Fruit fly (Drosophila melanogaster) whole organism, embryonic: ENCODE data around the gene CG13455.

Source experiments
- ATbp ChIP-seq: fragments of 200-800 bp; sonication (Bioruptor generic); optimal IDR thresholded peaks from 2 replicates; lab custom pipeline; 2017; ENCODE audit warnings: missing biosample characterization, mild to moderate bottlenecking, missing genetic modification characterization, missing genetic modification reagents
- Aef1 ChIP-seq: fragments of 200-800 bp; sonication (Bioruptor generic); IDR thresholded peaks from 3 replicates; pipeline ENCODE4 v1.3.6; 2022; ENCODE audit warnings: missing biosample characterization, missing genetic modification characterization
- Atf-2 ChIP-seq: fragments of 200-800 bp; sonication (Bioruptor generic); optimal IDR thresholded peaks from 2 replicates; lab custom pipeline; 2016; ENCODE audit warnings: missing biosample characterization, missing genetic modification characterization
- CG10209 ChIP-seq: fragments of 200-800 bp; sonication (Bioruptor generic); optimal IDR thresholded peaks from 3 replicates; lab custom pipeline; 2017; ENCODE audit warnings: missing biosample characterization, mild to moderate bottlenecking, missing genetic modification characterization, missing genetic modification reagents
- CG10431 ChIP-seq: fragments of 200-800 bp; sonication (Bioruptor generic); optimal IDR thresholded peaks from 3 replicates; lab custom pipeline; 2018; ENCODE audit warnings: missing biosample characterization, mild to moderate bottlenecking, missing genetic modification characterization
- CG10979 ChIP-seq: fragments of 200-800 bp; sonication (Bioruptor generic); optimal IDR thresholded peaks from 2 replicates; lab custom pipeline; 2018; ENCODE audit warnings: missing biosample characterization, mild to moderate bottlenecking, missing genetic modification characterization, moderate library complexity
- CG12155 ChIP-seq: fragments of 200-800 bp; sonication (Bioruptor generic); optimal IDR thresholded peaks from 3 replicates; lab custom pipeline; 2016; ENCODE audit warnings: missing biosample characterization, missing genetic modification characterization
- CG13123 ChIP-seq: fragments of 200-800 bp; sonication (Bioruptor generic); optimal IDR thresholded peaks from 2 replicates; lab custom pipeline; 2016; ENCODE audit warnings: missing biosample characterization, missing genetic modification characterization
- CG15696 ChIP-seq: fragments of 200-800 bp; sonication (Bioruptor generic); optimal IDR thresholded peaks from 2 replicates; lab custom pipeline; 2019; ENCODE audit warnings: missing biosample characterization, mild to moderate bottlenecking, missing genetic modification characterization, moderate library complexity
- CG1647 ChIP-seq: fragments of 200-800 bp; sonication (Bioruptor generic); optimal IDR thresholded peaks from 3 replicates; lab custom pipeline; 2016; ENCODE audit warnings: missing biosample characterization, missing genetic modification characterization
- CG16863 ChIP-seq: fragments of 200-800 bp; sonication (Bioruptor generic); optimal IDR thresholded peaks from 3 replicates; lab custom pipeline; 2016; ENCODE audit warnings: missing biosample characterization, missing genetic modification characterization
- CG17568 ChIP-seq: fragments of 200-800 bp; sonication (Bioruptor generic); optimal IDR thresholded peaks from 2 replicates; lab custom pipeline; 2018; ENCODE audit warnings: missing biosample characterization, mild to moderate bottlenecking, missing genetic modification characterization, moderate library complexity
- CG18011 ChIP-seq: fragments of 200-800 bp; sonication (Bioruptor generic); optimal IDR thresholded peaks from 2 replicates; lab custom pipeline; 2017; ENCODE audit warnings: missing biosample characterization, missing genetic modification characterization, mild to moderate bottlenecking, moderate library complexity, missing genotype
- CG18619 ChIP-seq: fragments of 200-800 bp; sonication (Bioruptor generic); optimal IDR thresholded peaks from 3 replicates; lab custom pipeline; 2017; ENCODE audit warnings: missing biosample characterization, mild to moderate bottlenecking, missing genetic modification characterization
- CG34422 ChIP-seq: fragments of 200-800 bp; sonication (Bioruptor generic); IDR thresholded peaks from 3 replicates; pipeline ENCODE4 v1.3.6; 2022; ENCODE audit warnings: missing biosample characterization, missing genetic modification characterization
- CG8089 ChIP-seq: fragments of 200-800 bp; sonication (Bioruptor generic); optimal IDR thresholded peaks from 3 replicates; lab custom pipeline; 2016; ENCODE audit warnings: missing biosample characterization, missing genetic modification characterization
- CG9437 ChIP-seq: fragments of 200-800 bp; sonication (Bioruptor generic); optimal IDR thresholded peaks from 2 replicates; lab custom pipeline; 2018; ENCODE audit warnings: missing biosample characterization, mild to moderate bottlenecking, missing genetic modification characterization
- CG9609 ChIP-seq: fragments of 200-800 bp; sonication (Bioruptor generic); optimal IDR thresholded peaks from 3 replicates; lab custom pipeline; 2016; ENCODE audit warnings: missing biosample characterization, missing genetic modification characterization
- CHES-1-like ChIP-seq: fragments of 200-800 bp; sonication (Bioruptor generic); optimal IDR thresholded peaks from 2 replicates; lab custom pipeline; 2016; ENCODE audit warnings: missing biosample characterization, missing genetic modification characterization
- Deaf1 ChIP-seq: fragments of 200-800 bp; optimal IDR thresholded peaks from 3 replicates; lab custom pipeline; 2019; ENCODE audit warnings: missing biosample characterization, mild to moderate bottlenecking, missing genetic modification characterization, moderate library complexity
- HLH3B ChIP-seq: fragments of 200-800 bp; sonication (Bioruptor generic); IDR thresholded peaks from 2 replicates; pipeline ENCODE4 v1.3.6; 2022; ENCODE audit warnings: missing biosample characterization, missing genetic modification characterization
- Hand ChIP-seq: fragments of 200-800 bp; sonication (Bioruptor generic); optimal IDR thresholded peaks from 2 replicates; lab custom pipeline; 2017; ENCODE audit warnings: mild to moderate bottlenecking, missing biosample characterization, missing genetic modification reagents, missing genetic modification characterization
- Hr78 ChIP-seq, 2 experiments: fragments of 200-800 bp in 1 of 2; fragments of >200 bp in 1 of 2; sonication (Bioruptor generic) in 1 of 2; optimal IDR thresholded peaks; 2 replicates each; lab custom pipeline; 2017 to 2019; ENCODE audit warnings: missing biosample characterization in 2 of 2, missing genetic modification characterization in 2 of 2, mild to moderate bottlenecking in 1 of 2, moderate library complexity in 1 of 2
- NfI ChIP-seq: fragments of 200-800 bp; sonication (Bioruptor generic); optimal IDR thresholded peaks from 3 replicates; lab custom pipeline; 2018; ENCODE audit warnings: missing biosample characterization, mild to moderate bottlenecking, missing genetic modification characterization, moderate library complexity
- Sry-β ChIP-seq: fragments of 200-800 bp; sonication (Bioruptor generic); optimal IDR thresholded peaks from 2 replicates; lab custom pipeline; 2018; ENCODE audit warnings: missing biosample characterization, mild to moderate bottlenecking, missing genetic modification characterization, moderate library complexity
- Usf ChIP-seq: fragments of 200-800 bp; sonication (Bioruptor generic); optimal IDR thresholded peaks from 2 replicates; lab custom pipeline; 2017; ENCODE audit warnings: missing genotype, missing biosample characterization, missing genetic modification characterization
- aop ChIP-seq: fragments of 200-800 bp; sonication (Bioruptor generic); IDR thresholded peaks from 2 replicates; pipeline ENCODE4 v1.3.6; 2022; ENCODE audit warnings: missing biosample characterization, missing genetic modification characterization
- ase ChIP-seq: fragments of 200-800 bp; sonication (Bioruptor generic); IDR thresholded peaks from 3 replicates; pipeline ENCODE4 v1.3.6; 2022; ENCODE audit warnings: missing biosample characterization, missing genetic modification characterization
- bowl ChIP-seq: fragments of 200-800 bp; sonication (Bioruptor generic); IDR thresholded peaks from 2 replicates; pipeline ENCODE4 v1.3.6; 2022; ENCODE audit warnings: missing biosample characterization, missing genetic modification characterization
- caup ChIP-seq: fragments of 200-800 bp; sonication (Bioruptor generic); optimal IDR thresholded peaks from 3 replicates; lab custom pipeline; 2017; ENCODE audit warnings: missing biosample characterization, mild to moderate bottlenecking, missing genetic modification characterization, moderate library complexity; ENCODE audit not compliant: severe bottlenecking
- crol ChIP-seq: fragments of 200-800 bp; sonication (Bioruptor generic); IDR thresholded peaks from 2 replicates; pipeline ENCODE4 v1.3.6; 2022; ENCODE audit warnings: missing biosample characterization, missing genetic modification characterization
- da ChIP-seq: fragments of 200-800 bp; sonication (Bioruptor generic); optimal IDR thresholded peaks from 2 replicates; lab custom pipeline; 2016; ENCODE audit warnings: missing biosample characterization, missing genetic modification characterization
- dmrt99B ChIP-seq: fragments of 200-800 bp; sonication (Bioruptor generic); optimal IDR thresholded peaks from 2 replicates; lab custom pipeline; 2018; ENCODE audit warnings: missing biosample characterization, mild to moderate bottlenecking, missing genetic modification characterization, moderate library complexity
- dpn ChIP-seq, 2 experiments: fragments of 200-800 bp; sonication (Bioruptor generic); optimal IDR thresholded peaks; 3 replicates each; lab custom pipeline; 2016; ENCODE audit warnings: missing biosample characterization in 2 of 2, missing genetic modification characterization in 2 of 2
- fru ChIP-seq: fragments of >200 bp; optimal IDR thresholded peaks from 2 replicates; lab custom pipeline; 2017
- gce ChIP-seq: fragments of 200-800 bp; sonication (Bioruptor generic); IDR thresholded peaks from 3 replicates; pipeline ENCODE4 v1.3.6; 2022; ENCODE audit warnings: missing biosample characterization, missing genetic modification characterization
- gem ChIP-seq: fragments of 200-800 bp; sonication (Bioruptor generic); optimal IDR thresholded peaks from 2 replicates; lab custom pipeline; 2019; ENCODE audit warnings: missing biosample characterization, mild to moderate bottlenecking, missing genetic modification characterization, moderate library complexity
- lilli ChIP-seq: fragments of 200-800 bp; sonication (Bioruptor generic); optimal IDR thresholded peaks from 3 replicates; lab custom pipeline; 2016; ENCODE audit warnings: missing biosample characterization, missing genetic modification characterization
- lmd ChIP-seq: fragments of 200-800 bp; sonication (Bioruptor generic); IDR thresholded peaks from 2 replicates; pipeline ENCODE4 v1.3.6; 2022; ENCODE audit warnings: missing biosample characterization, missing genetic modification characterization
- nerfin-2 ChIP-seq: fragments of 200-800 bp; sonication (Bioruptor generic); IDR thresholded peaks from 2 replicates; pipeline ENCODE4 v1.3.6; 2022; ENCODE audit warnings: missing biosample characterization, missing genetic modification characterization; ENCODE audit not compliant: partially characterized antibody
- odd ChIP-seq: fragments of 200-800 bp; sonication (Bioruptor generic); optimal IDR thresholded peaks from 2 replicates; lab custom pipeline; 2017; ENCODE audit warnings: missing biosample characterization, mild to moderate bottlenecking, missing genetic modification characterization
- phol ChIP-seq: fragments of 200-800 bp; sonication (Bioruptor generic); optimal IDR thresholded peaks from 3 replicates; lab custom pipeline; 2018; ENCODE audit warnings: missing biosample characterization, mild to moderate bottlenecking, missing genetic modification characterization, moderate library complexity
- pnt ChIP-seq: fragments of 200-800 bp; sonication (Bioruptor generic); optimal IDR thresholded peaks from 3 replicates; lab custom pipeline; 2016; ENCODE audit warnings: missing biosample characterization, missing genetic modification characterization
- pum ChIP-seq: fragments of 200-800 bp; sonication (Bioruptor generic); optimal IDR thresholded peaks from 2 replicates; lab custom pipeline; 2016; ENCODE audit warnings: missing biosample characterization, missing genetic modification characterization
- pzg ChIP-seq: fragments of 200-800 bp; sonication (Bioruptor generic); optimal IDR thresholded peaks from 3 replicates; lab custom pipeline; 2018; ENCODE audit warnings: missing biosample characterization, mild to moderate bottlenecking, missing genetic modification characterization, moderate library complexity
- schlank ChIP-seq: fragments of 200-800 bp; sonication (Bioruptor generic); optimal IDR thresholded peaks from 2 replicates; lab custom pipeline; 2018; ENCODE audit warnings: missing biosample characterization, mild to moderate bottlenecking, missing genetic modification characterization
- so ChIP-seq: fragments of 200-800 bp; sonication (Bioruptor generic); IDR thresholded peaks from 3 replicates; pipeline ENCODE4 v1.3.6; 2022; ENCODE audit warnings: missing biosample characterization, missing genetic modification characterization
- sug ChIP-seq: fragments of 200-800 bp; optimal IDR thresholded peaks from 2 replicates; lab custom pipeline; 2019; ENCODE audit warnings: missing biosample characterization, mild to moderate bottlenecking, missing genetic modification characterization, moderate library complexity

Gene CG13455

dm6 chr3L:15534274-15535227 lies 38.2 kb downstream of the CG13455 start (continued):
- TF ChIP-seq CG10209 (GFP tag; lab: Kevin White, UChicago), result peak; percentile 76
- peak; percentile 67 for TF ChIP-seq odd (GFP tag; lab: Kevin White, UChicago)
- peak; percentile 52 for TF ChIP-seq CG9609 (GFP tag; lab: Kevin White, UChicago)
- peak; percentile 74 for TF ChIP-seq lilli (GFP tag; lab: Kevin White, UChicago)
- TF ChIP-seq Deaf1, result peak; percentile 32
- no peak for TF ChIP-seq fru (lab: Kevin White, UChicago)
- TF ChIP-seq Hand (GFP tag; lab: Kevin White, UChicago), result peak; percentile 12
- peak; percentile 83 for TF ChIP-seq crol (GFP tag; lab: Robert Waterston, UW)
- peak; percentile 66 for TF ChIP-seq phol (tag; lab: Kevin White, UChicago)
- TF ChIP-seq dmrt99B (tag; lab: Kevin White, UChicago), result peak; percentile 63
- no peak for TF ChIP-seq schlank (tag; lab: Kevin White, UChicago)
- TF ChIP-seq CG13123 (GFP tag; lab: Kevin White, UChicago), result no peak
- peak; percentile 83 for TF ChIP-seq CG9437 (GFP tag; lab: Kevin White, UChicago)
- TF ChIP-seq ase (GFP tag; lab: Robert Waterston, UW), result no peak
- TF ChIP-seq CG10979 (tag; lab: Kevin White, UChicago), result peak; percentile 62
- TF ChIP-seq CG16863 (GFP tag; lab: Kevin White, UChicago), result peak; percentile 62
- no peak for TF ChIP-seq bowl (GFP tag; lab: Robert Waterston, UW)
- TF ChIP-seq dpn (GFP tag; optimal IDR thresholded peaks at IDR 0.05; lab: Kevin White, UChicago), result peak; percentile 59 to 66
- TF ChIP-seq ATbp (GFP tag; lab: Kevin White, UChicago), result peak; percentile 52
- no peak for TF ChIP-seq CG17568
- TF ChIP-seq CG15696 (tag; lab: Kevin White, UChicago), result peak; percentile 38
- TF ChIP-seq CG10431 (GFP tag; lab: Kevin White, UChicago), result peak; percentile 15
- TF ChIP-seq Sry-β, result peak; percentile 12
- peak; percentile 40 for TF ChIP-seq CG1647 (GFP tag; lab: Kevin White, UChicago)
- TF ChIP-seq CG18619 (GFP tag; lab: Kevin White, UChicago), result peak; percentile 87
- TF ChIP-seq da (GFP tag; lab: Kevin White, UChicago), result no peak
- TF ChIP-seq pnt (GFP tag; lab: Kevin White, UChicago), result peak; percentile 56
- peak; percentile 53 for TF ChIP-seq CG12155
- no peak for TF ChIP-seq so (GFP tag; lab: Robert Waterston, UW)
- no peak for TF ChIP-seq Hr78 (GFP tag; optimal IDR thresholded peaks at IDR 0.05; lab: Kevin White, UChicago)
- TF ChIP-seq CHES-1-like, result peak; percentile 37
- TF ChIP-seq pzg (GFP tag; lab: Kevin White, UChicago), result no peak
- peak; percentile 2 for TF ChIP-seq CG8089 (GFP tag; lab: Kevin White, UChicago)
- peak; percentile 48; the same call in 1 of the 2 replicates for TF ChIP-seq aop (GFP tag; lab: Robert Waterston, UW)
- TF ChIP-seq gem (tag; lab: Kevin White, UChicago), result peak; percentile 83
- peak; percentile 11 for TF ChIP-seq CG18011 (GFP tag; lab: Kevin White, UChicago)
- TF ChIP-seq nerfin-2 (GFP tag; lab: Robert Waterston, UW), result no peak
- peak; percentile 56 for TF ChIP-seq Usf (GFP tag; lab: Kevin White, UChicago)
- peak; percentile 41; the same call in 1 of the 2 replicates for TF ChIP-seq HLH3B (GFP tag; lab: Robert Waterston, UW)
- TF ChIP-seq Atf-2 (GFP tag; lab: Kevin White, UChicago), result peak; percentile 58
- peak; percentile 37 for TF ChIP-seq sug (tag; lab: Kevin White, UChicago)
- 0 out of 3 replicates have a peak, but pooled peaks have one; percentile 25 for TF ChIP-seq Aef1 (GFP tag; lab: Robert Waterston, UW)
- peak; percentile 59 for TF ChIP-seq pum (GFP tag; lab: Kevin White, UChicago)
- peak; percentile 43 for TF ChIP-seq NfI
- TF ChIP-seq gce (GFP tag; lab: Robert Waterston, UW), result no peak
- TF ChIP-seq caup (GFP tag; lab: Kevin White, UChicago), result peak; percentile 44
- peak; percentile 67 for TF ChIP-seq CG34422 (GFP tag; lab: Robert Waterston, UW)
- peak; percentile 58; the same call in 1 of the 2 replicates for TF ChIP-seq lmd (GFP tag; lab: Robert Waterston, UW)
